Fruit fly (Drosophila melanogaster) whole organism, prepupa: ENCODE results near the gene Pex1.

Experiments
- Blimp-1 ChIP-seq: fragments of 200-800 bp; sonication (Bioruptor generic); optimal IDR thresholded peaks from 3 replicates; lab custom pipeline; 2017; ENCODE audit warnings: missing biosample characterization, missing genetic modification characterization, mild to moderate bottlenecking, moderate library complexity, missing genetic modification reagents
- CG10631 ChIP-seq: fragments of 200-800 bp; sonication (Bioruptor generic); optimal IDR thresholded peaks from 2 replicates; lab custom pipeline; 2016; ENCODE audit warnings: missing biosample characterization, missing genetic modification characterization
- CG10669 ChIP-seq: fragments of 200-800 bp; sonication (Bioruptor generic); optimal IDR thresholded peaks from 3 replicates; lab custom pipeline; 2018; ENCODE audit warnings: missing biosample characterization, mild to moderate bottlenecking, missing genetic modification characterization, moderate library complexity
- CG11294 ChIP-seq: fragments of 200-800 bp; sonication (Bioruptor generic); IDR thresholded peaks from 2 replicates; pipeline ENCODE4 v1.3.6; 2022; ENCODE audit warnings: missing biosample characterization, missing genetic modification characterization
- CG11762 ChIP-seq: fragments of 200-800 bp; sonication (Bioruptor generic); optimal IDR thresholded peaks from 3 replicates; lab custom pipeline; 2016; ENCODE audit warnings: missing biosample characterization, missing genetic modification characterization; ENCODE audit not compliant: insufficient read depth
- CG11902 ChIP-seq: fragments of 200-800 bp; sonication (Bioruptor generic); optimal IDR thresholded peaks from 3 replicates; lab custom pipeline; 2016; ENCODE audit warnings: missing biosample characterization, missing genetic modification characterization
- CG1621 ChIP-seq: fragments of 200-800 bp; sonication (Bioruptor generic); optimal IDR thresholded peaks from 3 replicates; lab custom pipeline; 2018; ENCODE audit warnings: missing biosample characterization, mild to moderate bottlenecking, missing genetic modification characterization
- CG3032 ChIP-seq: fragments of 200-800 bp; optimal IDR thresholded peaks from 2 replicates; lab custom pipeline; 2019; ENCODE audit warnings: missing biosample characterization, mild to moderate bottlenecking, missing genetic modification characterization, moderate library complexity
- CG31627 ChIP-seq: fragments of 200-800 bp; sonication (Bioruptor generic); optimal IDR thresholded peaks from 3 replicates; lab custom pipeline; 2016; ENCODE audit warnings: missing biosample characterization, missing genetic modification characterization
- CG32006 ChIP-seq: fragments of 200-800 bp; sonication (Bioruptor generic); optimal IDR thresholded peaks from 3 replicates; lab custom pipeline; 2017; ENCODE audit warnings: missing biosample characterization, mild to moderate bottlenecking, missing genetic modification characterization
- CG34406 ChIP-seq: fragments of 200-800 bp; sonication (Bioruptor generic); optimal IDR thresholded peaks from 3 replicates; lab custom pipeline; 2016; ENCODE audit warnings: missing biosample characterization, missing genetic modification characterization
- CG6163 ChIP-seq: fragments of 200-800 bp; sonication (Bioruptor generic); IDR thresholded peaks from 3 replicates; pipeline ENCODE4 v1.3.6; 2022; ENCODE audit warnings: missing biosample characterization, missing genetic modification characterization
- CG6276 ChIP-seq: fragments of 200-800 bp; sonication (Bioruptor generic); optimal IDR thresholded peaks from 2 replicates; lab custom pipeline; 2017; ENCODE audit warnings: missing biosample characterization, mild to moderate bottlenecking, missing genetic modification characterization
- CG6808 ChIP-seq: fragments of 200-800 bp; sonication (Bioruptor generic); optimal IDR thresholded peaks from 3 replicates; lab custom pipeline; 2017; ENCODE audit warnings: missing biosample characterization, missing genetic modification characterization, mild to moderate bottlenecking, moderate library complexity, missing genetic modification reagents
- CG7368 ChIP-seq: fragments of 200-800 bp; sonication (Bioruptor generic); optimal IDR thresholded peaks from 3 replicates; lab custom pipeline; 2016; ENCODE audit warnings: missing biosample characterization, missing genetic modification characterization
- CG8119 ChIP-seq: fragments of 200-800 bp; sonication (Bioruptor generic); IDR thresholded peaks from 3 replicates; pipeline ENCODE4 v1.3.6; 2022; ENCODE audit warnings: missing biosample characterization, missing genetic modification characterization
- CG8319 ChIP-seq: fragments of 200-800 bp; sonication (Bioruptor generic); optimal IDR thresholded peaks from 3 replicates; lab custom pipeline; 2016; ENCODE audit warnings: missing biosample characterization, missing genetic modification characterization
- CG9139 ChIP-seq: fragments of 200-800 bp; sonication (Bioruptor generic); optimal IDR thresholded peaks from 3 replicates; lab custom pipeline; 2017; ENCODE audit warnings: missing biosample characterization, mild to moderate bottlenecking, missing genetic modification characterization
- Eip75B ChIP-seq: fragments of 200-800 bp; sonication (Bioruptor generic); optimal IDR thresholded peaks from 3 replicates; lab custom pipeline; 2016; ENCODE audit warnings: missing biosample characterization, missing genetic modification characterization
- Eip93F ChIP-seq: fragments of 200-800 bp; sonication (Bioruptor generic); optimal IDR thresholded peaks from 2 replicates; lab custom pipeline; 2016; ENCODE audit warnings: missing biosample characterization, mild to moderate bottlenecking, missing genetic modification characterization
- Ets21C ChIP-seq: fragments of 200-800 bp; sonication (Bioruptor generic); optimal IDR thresholded peaks from 3 replicates; lab custom pipeline; 2016; ENCODE audit warnings: missing biosample characterization, missing genetic modification characterization
- Ets96B ChIP-seq: fragments of 200-800 bp; optimal IDR thresholded peaks from 2 replicates; lab custom pipeline; 2019; ENCODE audit warnings: missing biosample characterization, mild to moderate bottlenecking, missing genetic modification characterization, moderate library complexity
- Gug ChIP-seq: fragments of 200-800 bp; sonication (Bioruptor generic); IDR thresholded peaks from 2 replicates; pipeline ENCODE4 v1.3.6; 2022; ENCODE audit warnings: missing biosample characterization, missing genetic modification characterization
- Hr38 ChIP-seq: sonication (Bioruptor generic); optimal IDR thresholded peaks from 2 replicates; lab custom pipeline; 2016; ENCODE audit warnings: missing biosample characterization, missing genetic modification characterization
- Hr39 ChIP-seq: fragments of 200-800 bp; sonication (Bioruptor generic); optimal IDR thresholded peaks from 2 replicates; lab custom pipeline; 2016; ENCODE audit warnings: missing biosample characterization, missing genetic modification characterization
- Hr4 ChIP-seq: fragments of 200-800 bp; sonication (Bioruptor generic); optimal IDR thresholded peaks from 3 replicates; lab custom pipeline; 2016; ENCODE audit warnings: missing biosample characterization, missing genetic modification characterization
- Lpt ChIP-seq: fragments of 200-800 bp; sonication (Bioruptor generic); optimal IDR thresholded peaks from 3 replicates; lab custom pipeline; 2016; ENCODE audit warnings: missing biosample characterization, missing genetic modification characterization
- Met ChIP-seq: fragments of 200-800 bp; sonication (Bioruptor generic); optimal IDR thresholded peaks from 3 replicates; lab custom pipeline; 2016; ENCODE audit warnings: missing biosample characterization, missing genetic modification characterization
- Smox ChIP-seq: fragments of 200-800 bp; sonication (Bioruptor generic); optimal IDR thresholded peaks from 3 replicates; lab custom pipeline; 2016; ENCODE audit warnings: missing biosample characterization, missing genetic modification characterization
- Sox102F ChIP-seq: fragments of 200-800 bp; sonication (Bioruptor generic); optimal IDR thresholded peaks from 2 replicates; lab custom pipeline; 2016; ENCODE audit warnings: missing biosample characterization, mild to moderate bottlenecking, missing genetic modification characterization
- Sox14 ChIP-seq: fragments of 200-800 bp; sonication (Bioruptor generic); optimal IDR thresholded peaks from 3 replicates; lab custom pipeline; 2016; ENCODE audit warnings: missing biosample characterization, missing genetic modification characterization
- achi ChIP-seq: fragments of 200-800 bp; sonication (Bioruptor generic); optimal IDR thresholded peaks from 3 replicates; lab custom pipeline; 2016; ENCODE audit warnings: missing biosample characterization, missing genetic modification characterization
- acj6 ChIP-seq: fragments of 200-800 bp; sonication (Bioruptor generic); optimal IDR thresholded peaks from 3 replicates; lab custom pipeline; 2016; ENCODE audit warnings: missing biosample characterization, missing genetic modification characterization
- cyc ChIP-seq: fragments of 200-800 bp; sonication (Bioruptor generic); optimal IDR thresholded peaks from 3 replicates; lab custom pipeline; 2016; ENCODE audit warnings: missing biosample characterization, missing genetic modification characterization
- dac ChIP-seq: fragments of 200-800 bp; sonication (Bioruptor generic); optimal IDR thresholded peaks from 2 replicates; lab custom pipeline; 2017; ENCODE audit warnings: missing biosample characterization, mild to moderate bottlenecking, missing genetic modification characterization
- dsx ChIP-seq: fragments of 200-800 bp; optimal IDR thresholded peaks from 3 replicates; lab custom pipeline; 2019; ENCODE audit warnings: missing biosample characterization, mild to moderate bottlenecking, missing genetic modification characterization, moderate library complexity; ENCODE audit not compliant: poor library complexity, severe bottlenecking
- fd85E ChIP-seq: fragments of 200-800 bp; sonication (Bioruptor generic); optimal IDR thresholded peaks from 3 replicates; lab custom pipeline; 2016; ENCODE audit warnings: missing biosample characterization, missing genetic modification characterization
- lz ChIP-seq: fragments of 200-800 bp; sonication (Bioruptor generic); optimal IDR thresholded peaks from 3 replicates; lab custom pipeline; 2016; ENCODE audit warnings: missing biosample characterization, missing genetic modification characterization
- pdm3 ChIP-seq: fragments of 200-800 bp; sonication (Bioruptor generic); optimal IDR thresholded peaks from 3 replicates; lab custom pipeline; 2016; ENCODE audit warnings: missing biosample characterization, missing genetic modification characterization
- salr ChIP-seq, 2 experiments: fragments of 200-800 bp; sonication (Bioruptor generic); optimal IDR thresholded peaks; 3 replicates each; lab custom pipeline; 2016 to 2018; ENCODE audit warnings: missing biosample characterization in 2 of 2, missing genetic modification characterization in 2 of 2, mild to moderate bottlenecking in 1 of 2
- ss ChIP-seq, 2 experiments: fragments of 200-800 bp; sonication (Bioruptor generic); optimal IDR thresholded peaks; 2 replicates in 1 of 2; 3 replicates in 1 of 2; lab custom pipeline; 2017 to 2018; ENCODE audit warnings: mild to moderate bottlenecking in 2 of 2, missing biosample characterization in 2 of 2, missing genetic modification characterization in 2 of 2, moderate library complexity in 1 of 2
- vri ChIP-seq: fragments of 200-800 bp; sonication (Bioruptor generic); optimal IDR thresholded peaks from 3 replicates; lab custom pipeline; 2016; ENCODE audit warnings: missing biosample characterization, mild to moderate bottlenecking, missing genetic modification characterization

Gene Pex1

dm6 chr3L:14059266-14059974 is 12.3 kb upstream of the Pex1 start (continued):
- TF ChIP-seq ss (GFP tag; optimal IDR thresholded peaks at IDR 0.05; lab: Kevin White, UChicago): peak; percentile 58 to 80
- TF ChIP-seq CG6276 (GFP tag; lab: Kevin White, UChicago): peak; percentile 30
- TF ChIP-seq Eip75B (GFP tag; lab: Kevin White, UChicago): peak; percentile 28
- TF ChIP-seq Ets96B (tag; lab: Kevin White, UChicago): peak; percentile 3
- peak; percentile 51 for TF ChIP-seq Sox102F
- TF ChIP-seq CG31627 (GFP tag; lab: Kevin White, UChicago): peak; percentile 39
- no peak for TF ChIP-seq CG1621 (tag; lab: Kevin White, UChicago)
- peak; percentile 36; the same call in 2 of the 3 replicates for TF ChIP-seq CG6163 (GFP tag; lab: Robert Waterston, UW)
- peak; percentile 24 for TF ChIP-seq dsx (GFP tag; lab: Kevin White, UChicago)
- peak; percentile 49 for TF ChIP-seq CG9139 (GFP tag; lab: Kevin White, UChicago)
- TF ChIP-seq achi: peak; percentile 51
- no peak for TF ChIP-seq vri (GFP tag; lab: Kevin White, UChicago)
- TF ChIP-seq Smox (GFP tag; lab: Kevin White, UChicago): no peak
- TF ChIP-seq Eip93F: no peak
- TF ChIP-seq CG11902 (GFP tag; lab: Kevin White, UChicago): no peak
- peak; percentile 54 for TF ChIP-seq Met
- no peak for TF ChIP-seq dac (GFP tag; lab: Kevin White, UChicago)
- peak; percentile 36 for TF ChIP-seq lz
- no peak for TF ChIP-seq Lpt (GFP tag; lab: Kevin White, UChicago)
- TF ChIP-seq CG10669 (GFP tag; lab: Kevin White, UChicago): peak; percentile 34
- TF ChIP-seq CG11762 (GFP tag; lab: Kevin White, UChicago): no peak
- no peak for TF ChIP-seq Ets21C (GFP tag; lab: Kevin White, UChicago)
- peak; percentile 18 for TF ChIP-seq CG7368 (GFP tag; lab: Kevin White, UChicago)
- peak; percentile 20 for TF ChIP-seq CG3032

dm6 chr3L:14062702-14063101 is 9.0 kb upstream of the Pex1 start:
- TF ChIP-seq CG9139 (GFP tag; lab: Kevin White, UChicago) (no peak), achi (no peak), cyc (no peak), Hr38 (GFP tag; lab: Kevin White, UChicago) (no peak), CG8119 (no peak), CG11762 (GFP tag; lab: Kevin White, UChicago) (no peak), CG10631 (GFP tag; lab: Kevin White, UChicago) (no peak), CG7368 (GFP tag; lab: Kevin White, UChicago) (no peak), Hr39 (GFP tag; lab: Kevin White, UChicago) (no peak)

- TF ChIP-seq Hr39 (GFP tag; lab: Kevin White, UChicago): no peak
- no peak for TF ChIP-seq Gug (GFP tag; lab: Robert Waterston, UW)
- no peak for TF ChIP-seq Ets21C (GFP tag; lab: Kevin White, UChicago)
- peak; percentile 19 for TF ChIP-seq CG6808
- TF ChIP-seq dac (GFP tag; lab: Kevin White, UChicago): no peak
- peak; percentile 45 for TF ChIP-seq CG3032
- TF ChIP-seq Ets96B (tag; lab: Kevin White, UChicago): peak; percentile 13
- peak in 1 of 2 experiments; percentile 75 for TF ChIP-seq salr (GFP tag; optimal IDR thresholded peaks at IDR 0.05; lab: Kevin White, UChicago)
- peak; percentile 51 for TF ChIP-seq Hr4 (GFP tag; lab: Kevin White, UChicago)
- TF ChIP-seq Met: no peak
- no peak for TF ChIP-seq CG11294 (GFP tag; lab: Robert Waterston, UW)
- no peak for TF ChIP-seq CG11762 (GFP tag; lab: Kevin White, UChicago)
- TF ChIP-seq pdm3 (GFP tag; lab: Kevin White, UChicago): peak; percentile 48
- peak; percentile 15 for TF ChIP-seq Sox14 (GFP tag; lab: Kevin White, UChicago)
- peak; percentile 22 for TF ChIP-seq acj6 (GFP tag; lab: Kevin White, UChicago)
- TF ChIP-seq achi: peak; percentile 31
- no peak for TF ChIP-seq dsx (GFP tag; lab: Kevin White, UChicago)
- no peak for TF ChIP-seq CG9139 (GFP tag; lab: Kevin White, UChicago)
- no peak for TF ChIP-seq CG34406 (GFP tag; lab: Kevin White, UChicago)
- TF ChIP-seq ss (GFP tag; optimal IDR thresholded peaks at IDR 0.05; lab: Kevin White, UChicago): peak; percentile 28 to 44
- peak; percentile 71 for TF ChIP-seq CG32006 (GFP tag; lab: Kevin White, UChicago)
- TF ChIP-seq CG1621 (tag; lab: Kevin White, UChicago): peak; percentile 36
- no peak for TF ChIP-seq CG11902 (GFP tag; lab: Kevin White, UChicago)
- TF ChIP-seq CG8319 (GFP tag; lab: Kevin White, UChicago): no peak
- no peak for TF ChIP-seq fd85E (GFP tag; lab: Kevin White, UChicago)
- TF ChIP-seq cyc: no peak
- TF ChIP-seq CG8119: no peak
- no peak for TF ChIP-seq Blimp-1 (GFP tag; lab: Kevin White, UChicago)
These were observed 8.2 kb upstream of the Pex1 start for dm6 chr3L:14063241-14064064.
